Fruit fly (Drosophila melanogaster) whole organism, wandering third instar larva: ENCODE results near the gene CG33061.

Experiments
- Abd-B ChIP-seq: fragments of >200 bp; optimal IDR thresholded peaks from 2 replicates; lab custom pipeline; 2017; ENCODE audit warnings: missing biosample characterization, missing genetic modification characterization
- CrebA ChIP-seq: fragments of 200-800 bp; sonication (Bioruptor generic); optimal IDR thresholded peaks from 2 replicates; lab custom pipeline; 2016; ENCODE audit warnings: missing biosample characterization, mild to moderate bottlenecking, missing genetic modification characterization, borderline replicate concordance
- Dfd ChIP-seq: fragments of >200 bp; optimal IDR thresholded peaks from 2 replicates; lab custom pipeline; 2017; ENCODE audit warnings: missing biosample characterization, missing genetic modification characterization
- Dif ChIP-seq: fragments of 200-275, 200-300 bp; sonication (Bioruptor generic); optimal IDR thresholded peaks from 2 replicates; lab custom pipeline; 2018; ENCODE audit warnings: missing biosample characterization, missing genetic modification characterization; ENCODE audit not compliant: partially characterized antibody
- GATAd ChIP-seq: sonication (Bioruptor generic); optimal IDR thresholded peaks from 2 replicates; lab custom pipeline; 2016; ENCODE audit warnings: missing biosample characterization, missing genetic modification characterization
- HLH106 ChIP-seq: fragments of 200-800 bp; optimal IDR thresholded peaks from 3 replicates; lab custom pipeline; 2019; ENCODE audit warnings: missing biosample characterization, mild to moderate bottlenecking, missing genetic modification characterization, moderate library complexity
- Hr83 ChIP-seq: fragments of 200-300 bp; sonication (Bioruptor generic); optimal IDR thresholded peaks from 2 replicates; lab custom pipeline; 2016; ENCODE audit warnings: missing biosample characterization, mild to moderate bottlenecking, missing genetic modification characterization, moderate library complexity; ENCODE audit not compliant: poor library complexity, severe bottlenecking
- Jra ChIP-seq: sonication (Bioruptor generic); optimal IDR thresholded peaks from 2 replicates; lab custom pipeline; 2016; ENCODE audit warnings: missing biosample characterization, missing genetic modification characterization
- Mio ChIP-seq: sonication (Bioruptor generic); optimal IDR thresholded peaks from 2 replicates; lab custom pipeline; 2016; ENCODE audit warnings: missing biosample characterization, missing genetic modification characterization
- Myc ChIP-seq: fragments of >200 bp; optimal IDR thresholded peaks from 2 replicates; lab custom pipeline; 2017
- N ChIP-seq: fragments of >200 bp; optimal IDR thresholded peaks from 2 replicates; lab custom pipeline; 2018; ENCODE audit warnings: missing biosample characterization, missing external identifiers, missing genetic modification characterization
- Rel ChIP-seq, 2 experiments: fragments of 200-800 bp; sonication (Bioruptor generic) in 1 of 2; optimal IDR thresholded peaks; 2 replicates in 1 of 2; 3 replicates in 1 of 2; lab custom pipeline; 2016 to 2019; ENCODE audit warnings: mild to moderate bottlenecking in 2 of 2, missing biosample characterization in 2 of 2, missing genetic modification characterization in 2 of 2, moderate library complexity in 1 of 2
- Sp1 ChIP-seq: fragments of 200-800 bp; sonication (Bioruptor generic); optimal IDR thresholded peaks from 3 replicates; lab custom pipeline; 2019; ENCODE audit warnings: missing biosample characterization, mild to moderate bottlenecking, missing genetic modification characterization, moderate library complexity
- brk ChIP-seq: fragments of 200-800 bp; sonication (Bioruptor generic); optimal IDR thresholded peaks from 2 replicates; lab custom pipeline; 2016; ENCODE audit warnings: missing biosample characterization, mild to moderate bottlenecking, missing genetic modification characterization
- dl ChIP-seq, 2 experiments: fragments of 175-275, 200-275 bp in 1 of 2; fragments of 200-275 bp in 1 of 2; sonication (Bioruptor generic); optimal IDR thresholded peaks; lab custom pipeline; 2018; ENCODE audit warnings: mild to moderate bottlenecking in 2 of 2, missing biosample characterization in 2 of 2, missing genetic modification characterization in 2 of 2, moderate library complexity in 2 of 2; ENCODE audit not compliant: partially characterized antibody in 2 of 2, insufficient read depth in 1 of 2
- dmrt93B ChIP-seq: fragments of 200-800 bp; sonication (Bioruptor generic); optimal IDR thresholded peaks from 2 replicates; lab custom pipeline; 2018; ENCODE audit warnings: missing biosample characterization, mild to moderate bottlenecking, missing genetic modification characterization
- dsf ChIP-seq: sonication (Bioruptor generic); optimal IDR thresholded peaks from 2 replicates; lab custom pipeline; 2016; ENCODE audit warnings: missing biosample characterization, missing genetic modification characterization, borderline replicate concordance
- ey ChIP-seq: fragments of 200-800 bp; sonication (Bioruptor generic); optimal IDR thresholded peaks from 2 replicates; lab custom pipeline; 2016; ENCODE audit warnings: missing biosample characterization, missing genetic modification characterization
- foxo ChIP-seq, 2 experiments: fragments of 200-800 bp; sonication (Bioruptor generic); optimal IDR thresholded peaks; 2 replicates in 1 of 2; 3 replicates in 1 of 2; lab custom pipeline; 2016 to 2017; ENCODE audit warnings: missing biosample characterization in 2 of 2, missing genetic modification characterization in 2 of 2
- fru ChIP-seq: fragments of 200-800 bp; sonication (Bioruptor generic); optimal IDR thresholded peaks from 3 replicates; lab custom pipeline; 2016; ENCODE audit warnings: missing biosample characterization, mild to moderate bottlenecking, missing genetic modification characterization
- jim ChIP-seq: fragments of 175-275, 200-325 bp; sonication (Bioruptor generic); optimal IDR thresholded peaks from 2 replicates; lab custom pipeline; 2016; ENCODE audit warnings: missing biosample characterization, mild to moderate bottlenecking, missing genetic modification characterization
- lola ChIP-seq: fragments of >200 bp; optimal IDR thresholded peaks from 2 replicates; lab custom pipeline; 2017; ENCODE audit warnings: missing biosample characterization, missing genetic modification characterization
- pan ChIP-seq: fragments of >200 bp; optimal IDR thresholded peaks from 2 replicates; lab custom pipeline; 2017
- psq ChIP-seq: fragments of 200-800 bp; sonication (Bioruptor generic); optimal IDR thresholded peaks from 3 replicates; lab custom pipeline; 2017; ENCODE audit warnings: missing biosample characterization, mild to moderate bottlenecking, missing genetic modification characterization, moderate library complexity
- rgr ChIP-seq: fragments of 200-800 bp; sonication (Bioruptor generic); optimal IDR thresholded peaks from 3 replicates; lab custom pipeline; 2016; ENCODE audit warnings: missing biosample characterization, mild to moderate bottlenecking, missing genetic modification characterization
- sage ChIP-seq: fragments of 200-800 bp; sonication (Bioruptor generic); optimal IDR thresholded peaks from 2 replicates; lab custom pipeline; 2016; ENCODE audit warnings: missing biosample characterization, mild to moderate bottlenecking, missing genetic modification characterization
- tai ChIP-seq: sonication (Bioruptor generic); optimal IDR thresholded peaks from 2 replicates; lab custom pipeline; 2016; ENCODE audit warnings: missing biosample characterization, missing genetic modification characterization
- usp ChIP-seq: fragments of >200 bp; optimal IDR thresholded peaks from 2 replicates; lab custom pipeline; 2017; ENCODE audit warnings: missing biosample characterization, missing genetic modification characterization
- woc ChIP-seq: sonication (Bioruptor generic); optimal IDR thresholded peaks from 2 replicates; lab custom pipeline; 2016; ENCODE audit warnings: missing biosample characterization, mild to moderate bottlenecking, missing genetic modification characterization

Gene CG33061

dm6 chr3L:16337739-16338138, 8.1 kb downstream of the CG33061 start:
- TF ChIP-seq rgr (GFP tag; lab: Kevin White, UChicago) (no peak), dsf (GFP tag; lab: Kevin White, UChicago) (no peak), ey (GFP tag; lab: Kevin White, UChicago) (no peak), usp (no peak), lola (GFP tag; lab: Kevin White, UChicago) (no peak), fru (GFP tag; lab: Kevin White, UChicago) (no peak), dl (GFP tag; optimal IDR thresholded peaks at IDR 0.05; lab: Kevin White, UChicago; ENCODE audit: insufficient read depth in 1 of 2, partially characterized antibody in 2 of 2) (no peak), woc (GFP tag; lab: Kevin White, UChicago) (no peak), foxo (GFP tag; optimal IDR thresholded peaks at IDR 0.05; lab: Kevin White, UChicago) (no peak), sage (GFP tag; lab: Kevin White, UChicago) (no peak), HLH106 (no peak), Sp1 (GFP tag; lab: Kevin White, UChicago) (no peak)

dm6 chr3L:16338703-16339102, 9.1 kb downstream of the CG33061 start, which contains the start of gene CG4998:
TSS of gene CG4998 (plus strand) at chr3L:16339003.
- no peak for TF ChIP-seq jim
- TF ChIP-seq lola (GFP tag; lab: Kevin White, UChicago) = no peak
- TF ChIP-seq pan (lab: Kevin White, UChicago) = no peak
- no peak for TF ChIP-seq N
- TF ChIP-seq GATAd (GFP tag; lab: Kevin White, UChicago) = no peak
- TF ChIP-seq woc (GFP tag; lab: Kevin White, UChicago) = no peak
- no peak for TF ChIP-seq tai (GFP tag; lab: Kevin White, UChicago)
- TF ChIP-seq CrebA = no peak
- no peak for TF ChIP-seq Dfd (GFP tag; lab: Kevin White, UChicago)
- no peak for TF ChIP-seq Myc
- TF ChIP-seq Dif (GFP tag; lab: Kevin White, UChicago) = no peak
- no peak for TF ChIP-seq dsf (GFP tag; lab: Kevin White, UChicago)
- TF ChIP-seq Rel (GFP tag; optimal IDR thresholded peaks at IDR 0.05; lab: Kevin White, UChicago) = no peak
- TF ChIP-seq Rel (tag; optimal IDR thresholded peaks at IDR 0.05; lab: Kevin White, UChicago) = no peak
- no peak for TF ChIP-seq psq
- TF ChIP-seq ey (GFP tag; lab: Kevin White, UChicago) = no peak
- TF ChIP-seq Jra (GFP tag; lab: Kevin White, UChicago) = no peak
- TF ChIP-seq dmrt93B (GFP tag; lab: Kevin White, UChicago) = no peak
- TF ChIP-seq foxo (GFP tag; optimal IDR thresholded peaks at IDR 0.05; lab: Kevin White, UChicago) = no peak
- TF ChIP-seq Abd-B (GFP tag; lab: Kevin White, UChicago) = no peak
- no peak for TF ChIP-seq Hr83 (GFP tag; lab: Kevin White, UChicago)

dm6 chr3L:16339463-16339862, 9.9 kb downstream of the CG33061 start:
- no peak for TF ChIP-seq Mio (GFP tag; lab: Kevin White, UChicago)
- TF ChIP-seq, all 38 proteins: peak for 0

- TF ChIP-seq brk (GFP tag; lab: Kevin White, UChicago) = no peak
- TF ChIP-seq woc (GFP tag; lab: Kevin White, UChicago) = no peak
- TF ChIP-seq Hr83 (GFP tag; lab: Kevin White, UChicago) = no peak
- TF ChIP-seq lola (GFP tag; lab: Kevin White, UChicago) = no peak
- TF ChIP-seq tai (GFP tag; lab: Kevin White, UChicago) = no peak
Observed at dm6 chr3L:16339873-16340272, 10.3 kb downstream of the CG33061 start.

dm6 chr3L:16346023-16346422, 16.4 kb downstream of the CG33061 start, which contains the start of gene CG33257:
TSS of gene CG33257 (plus strand) at chr3L:16346323.
- TF ChIP-seq fru (GFP tag; lab: Kevin White, UChicago) (no peak), GATAd (GFP tag; lab: Kevin White, UChicago) (no peak)

- TF ChIP-seq lola (GFP tag; lab: Kevin White, UChicago) = no peak
- TF ChIP-seq Hr83 (GFP tag; lab: Kevin White, UChicago) = no peak
- no peak for TF ChIP-seq HLH106
Observed at dm6 chr3L:16347914-16348313, 18.3 kb downstream of the CG33061 start, which contains the start of gene mRpS34. TSS of gene mRpS34 (plus strand) at chr3L:16348074.
